In genomic region chr3L:16749726-16750125, dm6 we compare ENCODE assay signal across 1 fruit fly cellular context.
TF ChIP-seq lines count a peak whose summit lies in the region.

No protein-coding gene starts in this region.

TF ChIP-seq in whole organism, embryonic, 481 proteins besides CTCF, POLR2A, EP300 and RAD21 (continued from another document and continues in another):
- TF ChIP-seq eyg (GFP tag; optimal IDR thresholded peaks at IDR 0.05; lab: Kevin White, UChicago) (no peak), cato (GFP tag; optimal IDR thresholded peaks at IDR 0.05; lab: Kevin White, UChicago; ENCODE audit: borderline replicate concordance) (no peak), CG2199 (GFP tag; IDR thresholded peaks at IDR 0.05; lab: Robert Waterston, UW) (no peak), CG13296 (GFP tag; optimal IDR thresholded peaks at IDR 0.05; lab: Kevin White, UChicago) (no peak), knrl (GFP tag; IDR thresholded peaks at IDR 0.05; lab: Robert Waterston, UW; ENCODE audit: partially characterized antibody) (no peak), CG14050 (GFP tag; IDR thresholded peaks at IDR 0.05; lab: Robert Waterston, UW) (no peak), ash1 (GFP tag; optimal IDR thresholded peaks at IDR 0.05; lab: Kevin White, UChicago) (no peak), croc (GFP tag; conservative IDR thresholded peaks at IDR 0.05; lab: Robert Waterston, UW) (no peak), grn (GFP tag; optimal IDR thresholded peaks at IDR 0.05; lab: Kevin White, UChicago) (peak; percentile 40), trh (GFP tag; optimal IDR thresholded peaks at IDR 0.05; lab: Kevin White, UChicago) (no peak), Hmx (GFP tag; optimal IDR thresholded peaks at IDR 0.05; lab: Kevin White, UChicago) (no peak), MBD-R2 (GFP tag; IDR thresholded peaks at IDR 0.05; lab: Robert Waterston, UW) (no peak), twi (tag; optimal IDR thresholded peaks at IDR 0.05; lab: Kevin White, UChicago) (no peak), TFAM (GFP tag; optimal IDR thresholded peaks at IDR 0.05; lab: Kevin White, UChicago) (no peak), CG6654 (GFP tag; optimal IDR thresholded peaks at IDR 0.05; lab: Kevin White, UChicago) (no peak), ro (GFP tag; IDR thresholded peaks at IDR 0.05; lab: Robert Waterston, UW) (no peak), CG17328 (GFP tag; IDR thresholded peaks at IDR 0.05; lab: Robert Waterston, UW) (no peak), CG14860 (GFP tag; IDR thresholded peaks at IDR 0.05; lab: Robert Waterston, UW; ENCODE audit: partially characterized antibody) (no peak), sisA (GFP tag; IDR thresholded peaks at IDR 0.05; lab: Robert Waterston, UW) (no peak), vfl (GFP tag; optimal IDR thresholded peaks at IDR 0.05; lab: Kevin White, UChicago) (no peak), Blimp-1 (GFP tag; optimal IDR thresholded peaks at IDR 0.05; lab: Kevin White, UChicago) (peak; percentile 70), Dll (GFP tag; IDR thresholded peaks at IDR 0.05; lab: Robert Waterston, UW; ENCODE audit: partially characterized antibody) (no peak), nerfin-1 (tag; optimal IDR thresholded peaks at IDR 0.05; lab: Kevin White, UChicago) (peak; percentile 44), Lim3 (GFP tag; IDR thresholded peaks at IDR 0.05; lab: Robert Waterston, UW) (no peak), CG8924 (tag; optimal IDR thresholded peaks at IDR 0.05; lab: Kevin White, UChicago) (peak; percentile 32), CG17361 (GFP tag; IDR thresholded peaks at IDR 0.05; lab: Robert Waterston, UW) (peak; percentile 72), Trl (optimal IDR thresholded peaks at IDR 0.05; lab: Kevin White, UChicago) (no peak), Trl (GFP tag; optimal IDR thresholded peaks at IDR 0.05; lab: Kevin White, UChicago) (no peak), CG32772 (GFP tag; IDR thresholded peaks at IDR 0.05; lab: Robert Waterston, UW) (no peak), p53 (GFP tag; optimal IDR thresholded peaks at IDR 0.05; lab: Kevin White, UChicago) (no peak), al (GFP tag; IDR thresholded peaks at IDR 0.05; lab: Robert Waterston, UW) (no peak), chn (GFP tag; optimal IDR thresholded peaks at IDR 0.05; lab: Kevin White, UChicago) (no peak), sc (optimal IDR thresholded peaks at IDR 0.05; lab: Kevin White, UChicago) (no peak), sc (GFP tag; optimal IDR thresholded peaks at IDR 0.05; lab: Kevin White, UChicago) (no peak), CG2889 (GFP tag; IDR thresholded peaks at IDR 0.05; lab: Robert Waterston, UW) (no peak), NFAT (GFP tag; IDR thresholded peaks at IDR 0.05; lab: Robert Waterston, UW) (no peak), CG4707 (GFP tag; optimal IDR thresholded peaks at IDR 0.05; lab: Kevin White, UChicago) (no peak), CG15073 (GFP tag; optimal IDR thresholded peaks at IDR 0.05; lab: Kevin White, UChicago) (no peak), CG30020 (tag; optimal IDR thresholded peaks at IDR 0.05; lab: Kevin White, UChicago) (no peak), Hr39 (optimal IDR thresholded peaks at IDR 0.05; lab: Kevin White, UChicago) (no peak), PHDP (tag; optimal IDR thresholded peaks at IDR 0.05; lab: Kevin White, UChicago) (no peak), wek (GFP tag; optimal IDR thresholded peaks at IDR 0.05; lab: Kevin White, UChicago) (no peak), scrt (GFP tag; optimal IDR thresholded peaks at IDR 0.05; lab: Kevin White, UChicago) (no peak), CG18476 (GFP tag; optimal IDR thresholded peaks at IDR 0.05; lab: Kevin White, UChicago) (no peak), pzg (GFP tag; optimal IDR thresholded peaks at IDR 0.05; lab: Kevin White, UChicago) (no peak), NK7.1 (GFP tag; optimal IDR thresholded peaks at IDR 0.05; lab: Kevin White, UChicago) (no peak), slbo (GFP tag; IDR thresholded peaks at IDR 0.05; lab: Robert Waterston, UW) (no peak), CG12744 (GFP tag; optimal IDR thresholded peaks at IDR 0.05; lab: Kevin White, UChicago) (no peak), CG7745 (tag; optimal IDR thresholded peaks at IDR 0.05; lab: Kevin White, UChicago) (no peak), CG9609 (GFP tag; optimal IDR thresholded peaks at IDR 0.05; lab: Kevin White, UChicago) (no peak), CG4730 (GFP tag; IDR thresholded peaks at IDR 0.05; lab: Robert Waterston, UW) (no peak), CG13287 (GFP tag; IDR thresholded peaks at IDR 0.05; lab: Robert Waterston, UW; ENCODE audit: partially characterized antibody) (no peak), tll (GFP tag; optimal IDR thresholded peaks at IDR 0.05; lab: Kevin White, UChicago) (no peak), CG34224 (GFP tag; IDR thresholded peaks at IDR 0.05; lab: Robert Waterston, UW; ENCODE audit: partially characterized antibody) (no peak), CG11456 (GFP tag; IDR thresholded peaks at IDR 0.05; lab: Robert Waterston, UW) (no peak), peb (GFP tag; IDR thresholded peaks at IDR 0.05; lab: Robert Waterston, UW) (no peak), CG10654 (GFP tag; optimal IDR thresholded peaks at IDR 0.05; lab: Kevin White, UChicago) (peak; percentile 15), Kr (GFP tag; optimal IDR thresholded peaks at IDR 0.05; lab: Kevin White, UChicago) (no peak), fd102C (GFP tag; optimal IDR thresholded peaks at IDR 0.05; lab: Kevin White, UChicago) (no peak), dati (GFP tag; IDR thresholded peaks at IDR 0.05; lab: Robert Waterston, UW) (no peak), bsh (GFP tag; optimal IDR thresholded peaks at IDR 0.05; lab: Kevin White, UChicago) (peak; percentile 26 to 43), Dref (GFP tag; IDR thresholded peaks at IDR 0.05; lab: Robert Waterston, UW) (no peak), Pdp1 (GFP tag; optimal IDR thresholded peaks at IDR 0.05; lab: Kevin White, UChicago) (no peak), CG11093 (GFP tag; IDR thresholded peaks at IDR 0.05; lab: Robert Waterston, UW) (no peak), CG17829 (tag; optimal IDR thresholded peaks at IDR 0.05; lab: Kevin White, UChicago) (peak; percentile 66), caup (GFP tag; optimal IDR thresholded peaks at IDR 0.05; lab: Kevin White, UChicago; ENCODE audit: severe bottlenecking) (no peak), exex (tag; optimal IDR thresholded peaks at IDR 0.05; lab: Kevin White, UChicago) (no peak), Atf3 (GFP tag; optimal IDR thresholded peaks at IDR 0.05; lab: Kevin White, UChicago) (no peak), CG10366 (GFP tag; IDR thresholded peaks at IDR 0.05; lab: Robert Waterston, UW) (no peak), Hr3 (GFP tag; optimal IDR thresholded peaks at IDR 0.05; lab: Kevin White, UChicago) (no peak), Hr51 (GFP tag; optimal IDR thresholded peaks at IDR 0.05; lab: Kevin White, UChicago) (no peak), ham (GFP tag; IDR thresholded peaks at IDR 0.05; lab: Robert Waterston, UW) (no peak), CG6254 (GFP tag; optimal IDR thresholded peaks at IDR 0.05; lab: Kevin White, UChicago) (peak; percentile 62), Rx (GFP tag; IDR thresholded peaks at IDR 0.05; lab: Robert Waterston, UW) (no peak), CG7839 (tag; optimal IDR thresholded peaks at IDR 0.05; lab: Kevin White, UChicago) (peak; percentile 55), bcd (GFP tag; optimal IDR thresholded peaks at IDR 0.05; lab: Kevin White, UChicago) (no peak), HLHmδ (GFP tag; optimal IDR thresholded peaks at IDR 0.05; lab: Kevin White, UChicago) (no peak), ttk (GFP tag; IDR thresholded peaks at IDR 0.05; lab: Robert Waterston, UW) (no peak), gsb-n (tag; optimal IDR thresholded peaks at IDR 0.05; lab: Kevin White, UChicago) (peak; percentile 44), Ets65A (GFP tag; lab: Kevin White, UChicago) (no peak), HLH54F (GFP tag; optimal IDR thresholded peaks at IDR 0.05; lab: Kevin White, UChicago) (no peak), CG11723 (GFP tag; optimal IDR thresholded peaks at IDR 0.05; lab: Kevin White, UChicago) (no peak), repo (GFP tag; optimal IDR thresholded peaks at IDR 0.05; lab: Kevin White, UChicago) (no peak), zen (tag; optimal IDR thresholded peaks at IDR 0.05; lab: Kevin White, UChicago) (peak; percentile 18), Atf6 (GFP tag; IDR thresholded peaks at IDR 0.05; lab: Robert Waterston, UW) (no peak), D19B (GFP tag; optimal IDR thresholded peaks at IDR 0.05; lab: Kevin White, UChicago) (no peak), jumu (GFP tag; optimal IDR thresholded peaks at IDR 0.05; lab: Kevin White, UChicago) (no peak), hb (GFP tag; IDR thresholded peaks at IDR 0.05; lab: Robert Waterston, UW; ENCODE audit: partially characterized antibody) (no peak), Hmr (GFP tag; optimal IDR thresholded peaks at IDR 0.05; lab: Kevin White, UChicago) (no peak), CG7786 (GFP tag; optimal IDR thresholded peaks at IDR 0.05; lab: Kevin White, UChicago) (no peak), tap (tag; optimal IDR thresholded peaks at IDR 0.05; lab: Kevin White, UChicago) (peak; percentile 9), ATbp (GFP tag; optimal IDR thresholded peaks at IDR 0.05; lab: Kevin White, UChicago) (peak; percentile 18), btn (GFP tag; optimal IDR thresholded peaks at IDR 0.05; lab: Kevin White, UChicago) (no peak), CG10209 (GFP tag; optimal IDR thresholded peaks at IDR 0.05; lab: Kevin White, UChicago) (no peak), salm (tag; optimal IDR thresholded peaks at IDR 0.05; lab: Kevin White, UChicago) (no peak), Dp (GFP tag; optimal IDR thresholded peaks at IDR 0.05; lab: Kevin White, UChicago) (no peak), NfI (GFP tag; optimal IDR thresholded peaks at IDR 0.05; lab: Kevin White, UChicago) (no peak), Fer1 (GFP tag; optimal IDR thresholded peaks at IDR 0.05; lab: Kevin White, UChicago) (no peak), Scr (GFP tag; IDR thresholded peaks at IDR 0.05; lab: Robert Waterston, UW; ENCODE audit: partially characterized antibody) (no peak), Dip2 (GFP tag; IDR thresholded peaks at IDR 0.05; lab: Robert Waterston, UW) (no peak), dmrt11E (tag; optimal IDR thresholded peaks at IDR 0.05; lab: Kevin White, UChicago) (peak; percentile 66), CG32532 (GFP tag; IDR thresholded peaks at IDR 0.05; lab: Robert Waterston, UW) (no peak), ems (GFP tag; optimal IDR thresholded peaks at IDR 0.05; lab: Kevin White, UChicago) (no peak), CG8281 (tag; optimal IDR thresholded peaks at IDR 0.05; lab: Kevin White, UChicago) (no peak), Oaz (GFP tag; IDR thresholded peaks at IDR 0.05; lab: Robert Waterston, UW) (no peak), Mad (GFP tag; optimal IDR thresholded peaks at IDR 0.05; lab: Kevin White, UChicago) (no peak), emc (GFP tag; optimal IDR thresholded peaks at IDR 0.05; lab: Kevin White, UChicago) (no peak), oc (tag; optimal IDR thresholded peaks at IDR 0.05; lab: Kevin White, UChicago) (no peak), crc (GFP tag; optimal IDR thresholded peaks at IDR 0.05; lab: Kevin White, UChicago) (no peak), CG12236 (GFP tag; optimal IDR thresholded peaks at IDR 0.05; lab: Kevin White, UChicago) (no peak), CG6813 (GFP tag; optimal IDR thresholded peaks at IDR 0.05; lab: Kevin White, UChicago) (no peak), CG12769 (tag; optimal IDR thresholded peaks at IDR 0.05; lab: Kevin White, UChicago) (no peak), danr (GFP tag; IDR thresholded peaks at IDR 0.05; lab: Robert Waterston, UW) (no peak), en (GFP tag; optimal IDR thresholded peaks at IDR 0.05; lab: Kevin White, UChicago) (no peak), nmo (GFP tag; optimal IDR thresholded peaks at IDR 0.05; lab: Kevin White, UChicago) (peak; percentile 66), ewg (GFP tag; optimal IDR thresholded peaks at IDR 0.05; lab: Kevin White, UChicago) (no peak), Eip74EF (GFP tag; optimal IDR thresholded peaks at IDR 0.05; lab: Kevin White, UChicago) (peak in 1 of 2 experiments; percentile 26), Mes4 (GFP tag; optimal IDR thresholded peaks at IDR 0.05; lab: Kevin White, UChicago) (no peak), tgo (GFP tag; IDR thresholded peaks at IDR 0.05; lab: Robert Waterston, UW) (no peak), psq (GFP tag; optimal IDR thresholded peaks at IDR 0.05; lab: Kevin White, UChicago) (no peak), fd3F (GFP tag; optimal IDR thresholded peaks at IDR 0.05; lab: Kevin White, UChicago) (no peak), gem (tag; optimal IDR thresholded peaks at IDR 0.05; lab: Kevin White, UChicago) (peak; percentile 70), bowl (GFP tag; IDR thresholded peaks at IDR 0.05; lab: Robert Waterston, UW) (no peak), Asciz (GFP tag; optimal IDR thresholded peaks at IDR 0.05; lab: Kevin White, UChicago) (no peak), Nf-YB (GFP tag; optimal IDR thresholded peaks at IDR 0.05; lab: Kevin White, UChicago) (no peak), wor (GFP tag; IDR thresholded peaks at IDR 0.05; lab: Robert Waterston, UW) (no peak), inv (GFP tag; IDR thresholded peaks at IDR 0.05; lab: Robert Waterston, UW; ENCODE audit: partially characterized antibody) (no peak), CG4854 (GFP tag; optimal IDR thresholded peaks at IDR 0.05; lab: Kevin White, UChicago) (no peak), gsb (GFP tag; IDR thresholded peaks at IDR 0.05; lab: Robert Waterston, UW) (no peak), Sox102F (GFP tag; optimal IDR thresholded peaks at IDR 0.05; lab: Kevin White, UChicago) (peak; percentile 2), cad (GFP tag; optimal IDR thresholded peaks at IDR 0.05; lab: Kevin White, UChicago) (no peak), CG2116 (GFP tag; optimal IDR thresholded peaks at IDR 0.05; lab: Kevin White, UChicago) (no peak), CG17612 (GFP tag; IDR thresholded peaks at IDR 0.05; lab: Robert Waterston, UW) (no peak), dmrt99B (tag; optimal IDR thresholded peaks at IDR 0.05; lab: Kevin White, UChicago) (peak; percentile 60), Abd-B (GFP tag; optimal IDR thresholded peaks at IDR 0.05; lab: Kevin White, UChicago) (no peak), CG1792 (GFP tag; optimal IDR thresholded peaks at IDR 0.05; lab: Kevin White, UChicago) (no peak), Gug (GFP tag; IDR thresholded peaks at IDR 0.05; lab: Robert Waterston, UW) (no peak), C15 (GFP tag; IDR thresholded peaks at IDR 0.05; lab: Robert Waterston, UW) (no peak), so (GFP tag; IDR thresholded peaks at IDR 0.05; lab: Robert Waterston, UW) (no peak), CG10267 (tag; optimal IDR thresholded peaks at IDR 0.05; lab: Kevin White, UChicago) (peak; percentile 61), CrebB (tag; optimal IDR thresholded peaks at IDR 0.05; lab: Kevin White, UChicago) (no peak), Mrtf (GFP tag; IDR thresholded peaks at IDR 0.05; lab: Robert Waterston, UW) (no peak)
